Worm (Caenorhabditis elegans) whole organism, midembryonic: ENCODE results near the gene rbm-28.

Experiments used
- med-1 ChIP-seq: sonication (generic microtip); optimal IDR thresholded peaks from 2 replicates; lab custom pipeline; 2017; ENCODE audit warnings: missing genetic modification characterization, mild to moderate bottlenecking, missing compliant biosample characterization, antibody characterized with exemption, missing genetic modification reagents; ENCODE audit not compliant: insufficient read depth
- ztf-23 ChIP-seq: fragments of 200-800 bp; sonication (Bioruptor generic); IDR thresholded peaks from 2 replicates; pipeline ENCODE4 v1.3.6; 2022; ENCODE audit warnings: missing genetic modification reagents, missing genetic modification characterization, missing compliant biosample characterization

- TF ChIP-seq ztf-23 (GFP tag; lab: Robert Waterston, UW) (no peak), med-1 (GFP tag; lab: Kevin White, UChicago) (no peak)
These were observed 53.2 kb downstream of the rbm-28 start, which contains the start of gene R03C1.1 for ce11 chrII:14910307-14910706.
